Worm (Caenorhabditis elegans): ENCODE measurements around the gene chc-1.

DNA sequence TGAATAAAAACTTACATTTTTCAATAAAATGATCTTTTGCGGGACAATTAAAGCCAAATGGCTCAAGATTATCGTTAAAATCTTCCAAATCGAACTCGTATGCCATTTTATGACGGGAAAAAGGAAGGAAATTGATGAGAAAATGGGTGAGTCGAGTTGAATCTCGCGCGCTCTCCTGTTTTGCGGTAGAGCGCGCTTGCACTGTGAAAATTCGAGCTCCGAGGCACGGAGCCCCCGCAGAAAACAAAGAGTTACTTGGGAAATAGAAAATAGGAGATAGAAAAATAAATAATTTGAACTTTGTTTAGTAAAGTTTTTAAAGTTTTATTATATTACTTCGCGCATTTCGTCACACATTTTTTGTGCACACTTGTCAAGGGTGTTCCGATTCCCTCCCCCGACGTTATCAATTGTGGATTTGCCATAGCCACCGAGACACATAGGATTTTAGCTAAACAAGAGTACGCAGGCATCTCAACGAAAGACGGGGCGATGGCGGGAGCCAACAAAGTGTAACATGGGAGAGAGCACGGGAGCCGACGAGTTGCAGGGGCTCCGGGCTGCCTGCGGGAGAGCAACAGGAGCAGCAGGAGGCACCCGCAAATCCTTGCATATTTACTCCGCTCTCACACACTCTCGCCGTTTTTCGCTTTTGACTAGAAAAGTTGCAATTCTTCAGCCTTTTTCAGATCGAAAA is 45.0 kb downstream of the chc-1 start, which contains the start of the genes div-1 and cor-1:
- TF ChIP-seq unc-39 (tag; optimal IDR thresholded peaks at IDR 0.05) (no peak), R02D3.7 (tag; optimal IDR thresholded peaks at IDR 0.05) (no peak), daf-12 (tag; optimal IDR thresholded peaks at IDR 0.05) (no peak), zfp-3 (GFP tag; conservative IDR thresholded peaks at IDR 0.05) (no peak), lsy-2 (tag; optimal IDR thresholded peaks at IDR 0.05) (peak in 1 of 2 experiments; percentile 53), ceh-44 (GFP tag; IDR thresholded peaks at IDR 0.05) (no peak), snpc-4 (tag; optimal IDR thresholded peaks at IDR 0.05) (no peak), nhr-11 (tag; optimal IDR thresholded peaks at IDR 0.05) (no peak), dpl-1 (GFP tag; optimal IDR thresholded peaks at IDR 0.05) (peak; percentile 73), ceh-82 (tag; optimal IDR thresholded peaks at IDR 0.05) (no peak), zfp-2 (tag; optimal IDR thresholded peaks at IDR 0.05) (no peak)
